Worm (Caenorhabditis elegans) whole organism, L2 larva: Measurements from ENCODE around the gene F26G1.11.

Experiments
- C34F6.9 ChIP-seq: fragments of 150-350 bp; optimal IDR thresholded peaks from 2 replicates; lab custom pipeline; 2014; ENCODE audit warnings: missing biosample characterization, missing genetic modification characterization
- F13H6.1 ChIP-seq: sonication (generic microtip); optimal IDR thresholded peaks from 2 replicates; lab custom pipeline; 2016; ENCODE audit warnings: missing genetic modification characterization, missing compliant biosample characterization
- Y55F3AM.14 ChIP-seq: fragments of 200-800 bp; sonication (Bioruptor generic); optimal IDR thresholded peaks from 2 replicates; lab custom pipeline; 2018; ENCODE audit warnings: mild to moderate bottlenecking, missing genetic modification characterization, missing compliant biosample characterization
- alr-1 ChIP-seq: fragments of 150-350 bp; optimal IDR thresholded peaks from 2 replicates; lab custom pipeline; 2014; ENCODE audit warnings: missing biosample characterization, missing genetic modification characterization
- aly-2 ChIP-seq: fragments of 150-350 bp; optimal IDR thresholded peaks from 2 replicates; lab custom pipeline; 2014; ENCODE audit warnings: missing biosample characterization, missing genetic modification characterization
- blmp-1 ChIP-seq: sonication (generic microtip); optimal IDR thresholded peaks from 2 replicates; lab custom pipeline; 2017; ENCODE audit warnings: missing genetic modification characterization, mild to moderate bottlenecking, missing compliant biosample characterization, antibody characterized with exemption, moderate library complexity; ENCODE audit not compliant: insufficient read depth
- crh-2 ChIP-seq: sonication (generic microtip); optimal IDR thresholded peaks from 2 replicates; lab custom pipeline; 2017; ENCODE audit warnings: missing biosample characterization, missing genetic modification characterization
- dmd-4 ChIP-seq: sonication (generic microtip); optimal IDR thresholded peaks from 2 replicates; lab custom pipeline; 2017; ENCODE audit warnings: missing biosample characterization, missing genetic modification characterization
- egl-27 ChIP-seq: sonication (generic microtip); optimal IDR thresholded peaks from 3 replicates; lab custom pipeline; 2017; ENCODE audit warnings: missing biosample characterization, missing genetic modification reagents, missing genetic modification characterization
- fos-1 ChIP-seq: fragments of 150-350 bp; optimal IDR thresholded peaks from 2 replicates; lab custom pipeline; 2014; ENCODE audit warnings: missing biosample characterization, missing genetic modification characterization
- gmeb-1 ChIP-seq: fragments of 150-350 bp; optimal IDR thresholded peaks from 2 replicates; lab custom pipeline; 2014; ENCODE audit warnings: missing biosample characterization, missing genetic modification characterization
- lsy-2 ChIP-seq, 2 experiments: fragments of 150-350 bp in 1 of 2; sonication (generic microtip) in 1 of 2; optimal IDR thresholded peaks; 2 replicates each; lab custom pipeline; 2014 to 2017; ENCODE audit warnings: missing biosample characterization in 2 of 2, missing genetic modification characterization in 2 of 2
- mab-5 ChIP-seq: fragments of 150-350 bp; optimal IDR thresholded peaks from 2 replicates; lab custom pipeline; 2014; ENCODE audit warnings: missing biosample characterization, missing genetic modification characterization
- mdl-1 ChIP-seq, 2 experiments: fragments of 150-350 bp in 1 of 2; sonication (generic microtip) in 1 of 2; optimal IDR thresholded peaks; 2 replicates each; lab custom pipeline; 2017; ENCODE audit warnings: missing biosample characterization in 2 of 2, missing genetic modification characterization in 2 of 2
- nhr-10 ChIP-seq: sonication (generic microtip); optimal IDR thresholded peaks from 2 replicates; lab custom pipeline; 2017; ENCODE audit warnings: missing biosample characterization, missing genetic modification characterization
- nhr-11 ChIP-seq: fragments of 150-350 bp; optimal IDR thresholded peaks from 2 replicates; lab custom pipeline; 2014; ENCODE audit warnings: missing biosample characterization, missing genetic modification characterization
- nhr-12 ChIP-seq: fragments of 150-350 bp; optimal IDR thresholded peaks from 2 replicates; lab custom pipeline; 2014; ENCODE audit warnings: missing biosample characterization, missing genetic modification characterization
- nhr-129 ChIP-seq: fragments of 150-350 bp; optimal IDR thresholded peaks from 2 replicates; lab custom pipeline; 2014; ENCODE audit warnings: missing biosample characterization, missing genetic modification characterization
- nhr-21 ChIP-seq: fragments of 150-350 bp; optimal IDR thresholded peaks from 2 replicates; lab custom pipeline; 2014; ENCODE audit warnings: missing biosample characterization, missing genetic modification characterization
- nhr-23 ChIP-seq: fragments of 150-350 bp; optimal IDR thresholded peaks from 2 replicates; lab custom pipeline; 2014; ENCODE audit warnings: missing biosample characterization, missing genetic modification reagents, missing genetic modification characterization
- nhr-237 ChIP-seq: fragments of 150-350 bp; optimal IDR thresholded peaks from 2 replicates; lab custom pipeline; 2014; ENCODE audit warnings: missing biosample characterization, missing genetic modification characterization
- nhr-25 ChIP-seq: fragments of 150-350 bp; sonication (generic microtip); optimal IDR thresholded peaks from 3 replicates; lab custom pipeline; 2014; ENCODE audit warnings: missing biosample characterization, missing genetic modification characterization
- nhr-77 ChIP-seq: fragments of 150-350 bp; optimal IDR thresholded peaks from 2 replicates; lab custom pipeline; 2014; ENCODE audit warnings: missing biosample characterization, missing genetic modification characterization
- peb-1 ChIP-seq: fragments of 150-350 bp; optimal IDR thresholded peaks from 2 replicates; lab custom pipeline; 2014; ENCODE audit warnings: missing biosample characterization, missing genetic modification characterization
- sem-4 ChIP-seq: fragments of 150-350 bp; optimal IDR thresholded peaks from 2 replicates; lab custom pipeline; 2014; ENCODE audit warnings: missing biosample characterization, missing genetic modification reagents, missing genetic modification characterization
- sma-9 ChIP-seq, 2 experiments: fragments of 150-350 bp in 1 of 2; sonication (generic microtip) in 1 of 2; optimal IDR thresholded peaks; 2 replicates each; lab custom pipeline; 2014 to 2016; ENCODE audit warnings: missing genetic modification characterization in 2 of 2, mild to moderate bottlenecking in 1 of 2, missing biosample characterization in 1 of 2, missing compliant biosample characterization in 1 of 2, missing genetic modification reagents in 1 of 2, moderate library complexity in 1 of 2
- snpc-4 ChIP-seq: fragments of 150-350 bp; optimal IDR thresholded peaks from 2 replicates; lab custom pipeline; 2014; ENCODE audit warnings: missing biosample characterization, missing genetic modification characterization
- unc-39 ChIP-seq: fragments of 150-350 bp; optimal IDR thresholded peaks from 2 replicates; lab custom pipeline; 2014; ENCODE audit warnings: missing biosample characterization, missing genetic modification characterization
- unc-55 ChIP-seq: fragments of 150-350 bp; sonication (generic microtip); optimal IDR thresholded peaks from 3 replicates; lab custom pipeline; 2014; ENCODE audit warnings: missing biosample characterization, missing genetic modification reagents, missing genetic modification characterization
- zag-1 ChIP-seq: fragments of 150-350 bp; optimal IDR thresholded peaks from 2 replicates; lab custom pipeline; 2014; ENCODE audit warnings: missing biosample characterization, missing genetic modification characterization
- ztf-11 ChIP-seq: sonication (generic microtip); optimal IDR thresholded peaks from 2 replicates; lab custom pipeline; 2017; ENCODE audit warnings: missing biosample characterization, missing genetic modification characterization
- ztf-4 ChIP-seq: fragments of 150-350 bp; optimal IDR thresholded peaks from 2 replicates; lab custom pipeline; 2014; ENCODE audit warnings: missing biosample characterization, missing genetic modification characterization

The F26G1.11 gene

ce11 chrII:4795461-4795860 is 18.5 kb downstream of the F26G1.11 start, which contains the start of gene C33F10.4:
Gene C33F10.4 (plus strand): TSS chrII:4795761.
- TF ChIP-seq dmd-4 (tag; lab: Kevin White, UChicago) = no peak

ce11 chrII:4797071-4797470 is 20.1 kb downstream of the F26G1.11 start, which contains the start of gene C33F10.14:
Gene C33F10.14 (plus strand): TSS chrII:4797371.
- no peak for TF ChIP-seq dmd-4 (tag; lab: Kevin White, UChicago)
- TF ChIP-seq nhr-11 = no peak
- no peak for TF ChIP-seq nhr-23
- no peak for TF ChIP-seq ztf-4 (tag; lab: Kevin White, UChicago)
- no peak for TF ChIP-seq sma-9 (GFP tag; optimal IDR thresholded peaks at IDR 0.05; lab: Kevin White, UChicago)
- no peak for TF ChIP-seq sma-9 (tag; optimal IDR thresholded peaks at IDR 0.05; lab: Kevin White, UChicago)
- no peak for TF ChIP-seq alr-1
- TF ChIP-seq nhr-12 (tag; lab: Kevin White, UChicago) = no peak
- no peak for TF ChIP-seq zag-1
- TF ChIP-seq egl-27 = no peak
- no peak for TF ChIP-seq aly-2 (tag; lab: Kevin White, UChicago)
- no peak for TF ChIP-seq gmeb-1 (tag; lab: Kevin White, UChicago)
- TF ChIP-seq peb-1 = no peak
- no peak for TF ChIP-seq snpc-4 (tag; lab: Kevin White, UChicago)
- no peak for TF ChIP-seq nhr-77 (tag; lab: Kevin White, UChicago)
- TF ChIP-seq Y55F3AM.14 = no peak

DNA sequence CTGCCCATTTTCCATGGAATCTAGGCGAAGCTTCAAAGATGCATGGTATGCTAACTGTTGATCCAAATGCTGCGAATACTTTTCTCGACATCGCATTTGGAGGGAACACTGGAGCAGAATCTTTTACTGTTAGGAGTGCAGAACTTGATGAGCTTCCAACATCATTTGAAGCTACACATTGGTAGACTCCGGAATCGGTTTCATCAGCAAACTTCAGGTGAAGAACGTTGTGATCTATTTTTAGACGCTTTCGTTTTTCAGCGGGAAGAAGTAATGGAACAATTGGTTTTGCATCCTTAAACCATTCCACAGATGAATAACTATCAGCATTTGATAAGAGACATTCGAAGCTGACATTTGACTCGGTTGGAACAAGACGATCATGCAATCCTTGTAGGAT is 23.6 kb downstream of the F26G1.11 start:
- no peak for TF ChIP-seq unc-55 (GFP tag; lab: Kevin White, UChicago)
- TF ChIP-seq nhr-10 (tag; lab: Kevin White, UChicago) = no peak
- no peak for TF ChIP-seq nhr-11
- TF ChIP-seq unc-39 (tag; lab: Kevin White, UChicago) = no peak
- no peak for TF ChIP-seq C34F6.9 (tag; lab: Kevin White, UChicago)
- TF ChIP-seq nhr-237 (tag; lab: Kevin White, UChicago) = no peak
- no peak for TF ChIP-seq nhr-21 (tag; lab: Kevin White, UChicago)
- no peak for TF ChIP-seq lsy-2 (tag; optimal IDR thresholded peaks at IDR 0.05; lab: Kevin White, UChicago)
- no peak for TF ChIP-seq nhr-77 (tag; lab: Kevin White, UChicago)

DNA sequence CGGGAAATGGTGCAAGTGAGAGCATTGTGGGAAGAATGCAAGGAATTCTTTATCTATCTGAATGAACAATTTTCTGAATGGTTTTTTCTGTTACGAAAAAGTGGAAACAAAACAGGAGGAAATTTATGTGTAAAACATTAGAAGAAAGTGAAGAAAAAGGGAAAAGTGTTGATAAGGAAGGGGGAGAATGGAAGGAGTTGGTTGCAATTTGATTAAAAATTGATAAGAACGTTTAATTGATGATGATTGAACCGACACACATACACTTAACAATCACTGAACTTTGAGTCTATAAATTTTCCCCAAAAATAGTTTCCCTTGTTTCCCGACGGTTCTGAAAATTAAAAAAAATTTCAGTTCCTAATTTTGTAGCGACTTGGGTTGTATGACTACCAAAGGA is 26.0 kb downstream of the F26G1.11 start:
- TF ChIP-seq crh-2 = peak; percentile 24
- peak; percentile 83 for TF ChIP-seq fos-1 (tag; lab: Kevin White, UChicago)
- no peak for TF ChIP-seq nhr-237 (tag; lab: Kevin White, UChicago)
- no peak for TF ChIP-seq aly-2 (tag; lab: Kevin White, UChicago)
- TF ChIP-seq ztf-11 (tag; lab: Kevin White, UChicago) = no peak
- peak; percentile 77 for TF ChIP-seq blmp-1 (tag; lab: Kevin White, UChicago)

ce11 chrII:4805799-4806198 is 28.9 kb downstream of the F26G1.11 start:
- no peak for TF ChIP-seq dmd-4 (tag; lab: Kevin White, UChicago)
- peak; percentile 35 for TF ChIP-seq F13H6.1 (tag; lab: Kevin White, UChicago)
- no peak for TF ChIP-seq nhr-25 (tag; lab: Kevin White, UChicago)
- peak; percentile 48 for TF ChIP-seq sma-9 (GFP tag; optimal IDR thresholded peaks at IDR 0.05; lab: Kevin White, UChicago)
- TF ChIP-seq sma-9 (tag; optimal IDR thresholded peaks at IDR 0.05; lab: Kevin White, UChicago) = no peak
- peak; percentile 16 for TF ChIP-seq nhr-129 (tag; lab: Kevin White, UChicago)
- TF ChIP-seq sem-4 = no peak
- TF ChIP-seq lsy-2 (tag; optimal IDR thresholded peaks at IDR 0.05; lab: Kevin White, UChicago) = peak in 1 of 2 experiments; percentile 40
- TF ChIP-seq mdl-1 (tag; optimal IDR thresholded peaks at IDR 0.05; lab: Kevin White, UChicago) = no peak

DNA sequence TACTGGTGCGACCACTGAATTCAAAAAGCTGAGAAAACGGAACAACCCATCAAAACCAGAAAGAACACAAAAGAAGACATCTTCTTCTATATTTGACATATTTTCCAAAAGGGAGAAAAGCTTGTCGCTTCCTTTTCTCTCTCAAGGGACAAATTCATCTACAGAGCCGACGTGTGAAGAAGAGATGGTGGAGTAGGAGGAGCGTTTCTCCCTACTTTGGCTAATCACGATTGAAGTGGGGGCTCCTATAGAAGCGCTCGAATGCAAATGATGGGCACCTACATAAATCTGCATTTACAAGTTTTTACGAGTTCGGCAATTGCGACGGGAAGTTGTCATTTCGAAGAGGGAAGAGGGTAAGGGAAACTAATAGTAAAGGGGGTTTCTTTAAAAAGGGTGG is 29.3 kb downstream of the F26G1.11 start:
- TF ChIP-seq nhr-10 (tag; lab: Kevin White, UChicago) (no peak), blmp-1 (tag; lab: Kevin White, UChicago) (no peak), mab-5 (tag; lab: Kevin White, UChicago) (peak; percentile 68), Y55F3AM.14 (peak; percentile 3)
